Comparison of ENCODE assay signal across 1 fruit fly cellular context in genomic region chr2L:11065932-11066823, dm6.
TF ChIP-seq lines count a peak whose summit lies in the region.

No protein-coding gene starts in this region.

TF ChIP-seq in whole organism, embryonic, 481 proteins besides CTCF, POLR2A, EP300 and RAD21 (continued from another document):
- TF ChIP-seq prd (optimal IDR thresholded peaks at IDR 0.05; lab: Kevin White, UChicago) (no peak), prd (GFP tag; IDR thresholded peaks at IDR 0.05; lab: Robert Waterston, UW) (0 out of 3 replicates have a peak, but pooled peaks have one; percentile 33), CG2678 (tag; optimal IDR thresholded peaks at IDR 0.05; lab: Kevin White, UChicago) (peak; percentile 41), sisA (GFP tag; IDR thresholded peaks at IDR 0.05; lab: Robert Waterston, UW) (peak; percentile 34; the same call in 1 of the 2 replicates), Hsf (GFP tag; optimal IDR thresholded peaks at IDR 0.05; lab: Kevin White, UChicago) (peak; percentile 34), unpg (GFP tag; optimal IDR thresholded peaks at IDR 0.05; lab: Kevin White, UChicago) (peak; percentile 6), Rfx (GFP tag; IDR thresholded peaks at IDR 0.05; lab: Robert Waterston, UW) (0 out of 2 replicates have a peak, but pooled peaks have one; percentile 12), CG6765 (GFP tag; optimal IDR thresholded peaks at IDR 0.05; lab: Kevin White, UChicago) (no peak), HLH54F (GFP tag; optimal IDR thresholded peaks at IDR 0.05; lab: Kevin White, UChicago) (peak; percentile 48), CG7839 (tag; optimal IDR thresholded peaks at IDR 0.05; lab: Kevin White, UChicago) (peak; percentile 2), zfh2 (GFP tag; optimal IDR thresholded peaks at IDR 0.05; lab: Kevin White, UChicago) (peak; percentile 30), Nf-YB (GFP tag; optimal IDR thresholded peaks at IDR 0.05; lab: Kevin White, UChicago) (no peak), CG11456 (GFP tag; IDR thresholded peaks at IDR 0.05; lab: Robert Waterston, UW) (0 out of 3 replicates have a peak, but pooled peaks have one; percentile 27), ap (GFP tag; IDR thresholded peaks at IDR 0.05; lab: Robert Waterston, UW) (no peak), CG6175 (GFP tag; IDR thresholded peaks at IDR 0.05; lab: Robert Waterston, UW) (no peak), CG18619 (GFP tag; optimal IDR thresholded peaks at IDR 0.05; lab: Kevin White, UChicago) (no peak), CG34224 (GFP tag; IDR thresholded peaks at IDR 0.05; lab: Robert Waterston, UW; ENCODE audit: partially characterized antibody) (no peak), D19A (tag; optimal IDR thresholded peaks at IDR 0.05; lab: Kevin White, UChicago) (no peak), pnt (GFP tag; optimal IDR thresholded peaks at IDR 0.05; lab: Kevin White, UChicago) (no peak), CG2199 (GFP tag; IDR thresholded peaks at IDR 0.05; lab: Robert Waterston, UW) (peak; percentile 100), CG32532 (GFP tag; IDR thresholded peaks at IDR 0.05; lab: Robert Waterston, UW) (0 out of 2 replicates have a peak, but pooled peaks have one; percentile 36), CG6272 (GFP tag; IDR thresholded peaks at IDR 0.05; lab: Robert Waterston, UW) (no peak), Pdp1 (GFP tag; optimal IDR thresholded peaks at IDR 0.05; lab: Kevin White, UChicago) (peak in 1 of 2 experiments; percentile 26), tio (GFP tag; optimal IDR thresholded peaks at IDR 0.05; lab: Kevin White, UChicago) (peak; percentile 39), phol (tag; optimal IDR thresholded peaks at IDR 0.05; lab: Kevin White, UChicago) (peak; percentile 1), Fer1 (GFP tag; optimal IDR thresholded peaks at IDR 0.05; lab: Kevin White, UChicago) (no peak), CG12236 (GFP tag; optimal IDR thresholded peaks at IDR 0.05; lab: Kevin White, UChicago) (no peak), jigr1 (GFP tag; IDR thresholded peaks at IDR 0.05; lab: Robert Waterston, UW) (no peak), Lpt (GFP tag; optimal IDR thresholded peaks at IDR 0.05; lab: Kevin White, UChicago) (no peak), CG6254 (GFP tag; optimal IDR thresholded peaks at IDR 0.05; lab: Kevin White, UChicago) (no peak), CG31388 (GFP tag; optimal IDR thresholded peaks at IDR 0.05; lab: Kevin White, UChicago) (no peak), CG3407 (GFP tag; optimal IDR thresholded peaks at IDR 0.05; lab: Kevin White, UChicago) (no peak), Dfd (GFP tag; optimal IDR thresholded peaks at IDR 0.05; lab: Kevin White, UChicago) (no peak), CG3065 (GFP tag; optimal IDR thresholded peaks at IDR 0.05; lab: Kevin White, UChicago) (no peak), CG2712 (tag; optimal IDR thresholded peaks at IDR 0.05; lab: Kevin White, UChicago) (peak; percentile 5), Dbx (GFP tag; IDR thresholded peaks at IDR 0.05; lab: Robert Waterston, UW) (no peak), CG9817 (tag; optimal IDR thresholded peaks at IDR 0.05; lab: Kevin White, UChicago) (peak; percentile 15), Sin3A (optimal IDR thresholded peaks at IDR 0.05; lab: Kevin White, UChicago) (no peak), mam (GFP tag; optimal IDR thresholded peaks at IDR 0.05; lab: Kevin White, UChicago) (peak; percentile 33), her (GFP tag; optimal IDR thresholded peaks at IDR 0.05; lab: Kevin White, UChicago) (no peak), slbo (GFP tag; IDR thresholded peaks at IDR 0.05; lab: Robert Waterston, UW) (peak; percentile 11; the same call in 1 of the 2 replicates), Rx (GFP tag; IDR thresholded peaks at IDR 0.05; lab: Robert Waterston, UW) (no peak), yki (optimal IDR thresholded peaks at IDR 0.05; lab: Kevin White, UChicago) (no peak), seq (GFP tag; IDR thresholded peaks at IDR 0.05; lab: Robert Waterston, UW) (peak; percentile 29; the same call in 1 of the 2 replicates), sd (tag; optimal IDR thresholded peaks at IDR 0.05; lab: Kevin White, UChicago) (peak; percentile 51), lmd (GFP tag; IDR thresholded peaks at IDR 0.05; lab: Robert Waterston, UW) (peak; percentile 34; the same call in 1 of the 2 replicates), CG17912 (GFP tag; optimal IDR thresholded peaks at IDR 0.05; lab: Kevin White, UChicago) (no peak), CG11560 (tag; IDR thresholded peaks at IDR 0.05; lab: Robert Waterston, UW) (no peak), so (GFP tag; IDR thresholded peaks at IDR 0.05; lab: Robert Waterston, UW) (no peak), CG2120 (GFP tag; optimal IDR thresholded peaks at IDR 0.05; lab: Kevin White, UChicago) (peak; percentile 66), H15 (GFP tag; IDR thresholded peaks at IDR 0.05; lab: Robert Waterston, UW) (0 out of 3 replicates have a peak, but pooled peaks have one; percentile 28), CG3281 (GFP tag; optimal IDR thresholded peaks at IDR 0.05; lab: Kevin White, UChicago) (peak; percentile 34), Taf1 (GFP tag; IDR thresholded peaks at IDR 0.05; lab: Robert Waterston, UW) (no peak), Atf3 (GFP tag; optimal IDR thresholded peaks at IDR 0.05; lab: Kevin White, UChicago) (no peak), grau (tag; optimal IDR thresholded peaks at IDR 0.05; lab: Kevin White, UChicago) (peak; percentile 84), odd (GFP tag; optimal IDR thresholded peaks at IDR 0.05; lab: Kevin White, UChicago) (no peak), CG4820 (GFP tag; optimal IDR thresholded peaks at IDR 0.05; lab: Kevin White, UChicago) (peak; percentile 9), CG10209 (GFP tag; optimal IDR thresholded peaks at IDR 0.05; lab: Kevin White, UChicago) (no peak), lilli (GFP tag; optimal IDR thresholded peaks at IDR 0.05; lab: Kevin White, UChicago) (peak; percentile 50), Hr78 (GFP tag; optimal IDR thresholded peaks at IDR 0.05; lab: Kevin White, UChicago) (no peak), CG7928 (GFP tag; optimal IDR thresholded peaks at IDR 0.05; lab: Kevin White, UChicago) (peak; percentile 6), nerfin-1 (tag; optimal IDR thresholded peaks at IDR 0.05; lab: Kevin White, UChicago) (no peak), CG11696 (GFP tag; IDR thresholded peaks at IDR 0.05; lab: Robert Waterston, UW) (0 out of 2 replicates have a peak, but pooled peaks have one; percentile 13), CG10366 (GFP tag; IDR thresholded peaks at IDR 0.05; lab: Robert Waterston, UW) (no peak), CG7963 (GFP tag; IDR thresholded peaks at IDR 0.05; lab: Robert Waterston, UW; ENCODE audit: partially characterized antibody) (no peak), Hr51 (GFP tag; optimal IDR thresholded peaks at IDR 0.05; lab: Kevin White, UChicago) (peak in 1 of 2 experiments; percentile 12), CG15514 (GFP tag; optimal IDR thresholded peaks at IDR 0.05; lab: Kevin White, UChicago) (peak; percentile 11), CG17568 (GFP tag; optimal IDR thresholded peaks at IDR 0.05; lab: Kevin White, UChicago) (no peak), ham (GFP tag; IDR thresholded peaks at IDR 0.05; lab: Robert Waterston, UW) (no peak), crol (GFP tag; IDR thresholded peaks at IDR 0.05; lab: Robert Waterston, UW) (peak; percentile 65), bcd (GFP tag; optimal IDR thresholded peaks at IDR 0.05; lab: Kevin White, UChicago) (peak; percentile 21), fd3F (GFP tag; optimal IDR thresholded peaks at IDR 0.05; lab: Kevin White, UChicago) (peak; percentile 21), CoRest (tag; optimal IDR thresholded peaks at IDR 0.05; lab: Kevin White, UChicago) (peak; percentile 7), CG9932 (GFP tag; IDR thresholded peaks at IDR 0.05; lab: Robert Waterston, UW) (no peak), Bteb2 (GFP tag; optimal IDR thresholded peaks at IDR 0.05; lab: Kevin White, UChicago) (no peak), oc (tag; optimal IDR thresholded peaks at IDR 0.05; lab: Kevin White, UChicago) (no peak), caup (GFP tag; optimal IDR thresholded peaks at IDR 0.05; lab: Kevin White, UChicago; ENCODE audit: severe bottlenecking) (no peak), fd96Cb (tag; optimal IDR thresholded peaks at IDR 0.05; lab: Kevin White, UChicago) (no peak)
